Fruit fly (Drosophila melanogaster): ENCODE measurements around the gene Ptp36E.

Gene Ptp36E

DNA sequence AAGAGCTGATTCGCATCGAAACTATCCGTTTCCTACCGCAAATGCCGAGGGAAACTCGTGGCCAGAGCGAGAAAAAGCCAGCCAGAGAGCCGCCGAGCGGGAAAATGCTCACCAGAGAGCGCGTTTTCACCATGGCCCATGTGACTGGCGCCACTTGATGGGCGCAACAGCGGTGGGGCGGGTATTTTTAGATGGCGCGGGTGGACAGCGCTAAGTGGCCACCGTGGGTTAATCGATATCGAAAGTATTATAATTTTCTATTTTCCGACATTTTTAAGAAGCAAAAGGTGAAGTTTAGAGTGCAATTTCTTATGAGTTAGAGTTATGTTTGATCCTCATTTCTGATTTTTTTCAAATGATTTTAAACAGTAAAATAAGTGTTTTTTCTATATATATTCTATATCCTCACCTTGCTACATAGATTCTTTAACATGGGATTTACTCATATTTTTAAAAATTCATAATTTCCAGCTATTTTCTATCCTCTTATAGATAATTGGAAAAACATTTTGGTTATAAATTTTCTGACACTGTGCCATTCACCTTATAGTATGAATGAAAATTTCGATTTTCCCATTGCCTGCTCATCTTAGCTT is at the start of gene Ptp36E (continued):
- TF ChIP-seq Met (GFP tag; optimal IDR thresholded peaks at IDR 0.05) (peak; percentile 32), Ets96B (tag; optimal IDR thresholded peaks at IDR 0.05) (peak; percentile 72), CG11902 (GFP tag; optimal IDR thresholded peaks at IDR 0.05) (no peak), CG16779 (tag; optimal IDR thresholded peaks at IDR 0.05) (peak; percentile 26), CG10631 (GFP tag; optimal IDR thresholded peaks at IDR 0.05) (peak; percentile 60), CG31627 (GFP tag; optimal IDR thresholded peaks at IDR 0.05) (no peak), Sox102F (GFP tag; optimal IDR thresholded peaks at IDR 0.05) (no peak), CG8119 (GFP tag; IDR thresholded peaks at IDR 0.05) (peak; percentile 83)

DNA sequence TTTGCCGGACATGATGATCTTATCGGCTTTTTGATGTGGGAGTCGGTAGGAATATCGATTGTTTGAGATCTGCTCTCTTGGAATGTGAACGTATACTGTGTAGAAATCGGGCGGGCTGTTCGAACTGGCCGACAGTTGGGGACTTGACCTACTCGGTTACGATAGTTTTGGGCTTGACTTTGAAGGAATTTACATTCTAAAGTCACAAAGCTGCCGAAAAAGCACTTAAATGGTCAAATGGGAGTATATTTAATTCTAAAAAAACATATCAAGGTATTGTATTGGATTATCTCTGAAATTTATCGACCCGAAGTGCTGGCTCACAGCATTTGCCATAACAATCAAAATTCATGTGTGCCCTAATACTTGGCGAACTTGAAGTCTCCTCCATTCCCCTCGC is 24.3 kb upstream of the Ptp36E start, which contains the start of gene CG31802:
Gene CG31802 (minus strand): TSS at position 101 of the 400 bp plus-strand sequence.
- TF ChIP-seq CG15336 (GFP tag; IDR thresholded peaks at IDR 0.05) (no peak), Hr4 (GFP tag; optimal IDR thresholded peaks at IDR 0.05) (no peak), Sox14 (GFP tag; optimal IDR thresholded peaks at IDR 0.05) (no peak), CG3032 (tag; optimal IDR thresholded peaks at IDR 0.05) (no peak), CG6163 (GFP tag; IDR thresholded peaks at IDR 0.05) (no peak), Met (GFP tag; optimal IDR thresholded peaks at IDR 0.05) (no peak)

DNA sequence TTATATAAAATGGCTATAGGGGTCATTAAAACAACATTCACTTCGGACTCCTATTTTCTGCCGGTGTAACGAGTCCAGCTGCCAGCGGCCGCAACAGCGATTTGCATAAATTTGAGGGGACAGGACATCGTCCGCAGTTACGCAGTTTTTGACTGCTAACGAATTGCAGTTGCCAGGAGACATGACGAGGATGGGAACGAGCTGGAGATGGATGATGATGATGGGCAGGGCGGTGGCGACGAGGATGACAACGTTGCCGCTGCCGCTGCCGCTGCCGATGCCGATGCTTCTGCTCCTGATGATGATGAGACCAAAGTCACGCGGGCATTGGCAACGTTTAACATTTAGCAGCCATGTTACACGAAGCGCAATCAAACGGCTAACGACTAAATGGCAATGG is 18.0 kb upstream of the Ptp36E start:
- TF ChIP-seq CG11902 (GFP tag; optimal IDR thresholded peaks at IDR 0.05): no peak
- TF ChIP-seq CG34406 (GFP tag; optimal IDR thresholded peaks at IDR 0.05): no peak
- TF ChIP-seq svp (GFP tag): peak; percentile 0
- no peak for TF ChIP-seq Ets21C (GFP tag; optimal IDR thresholded peaks at IDR 0.05)

dm6 chr2L:18186695-18187094 is 1.9 kb upstream of the Ptp36E start:
- TF ChIP-seq Eip78C (GFP tag) (peak; percentile 25), CG15336 (GFP tag; IDR thresholded peaks at IDR 0.05) (no peak), Hr39 (GFP tag; optimal IDR thresholded peaks at IDR 0.05) (peak; percentile 2), CG8632 (GFP tag; optimal IDR thresholded peaks at IDR 0.05) (no peak), CG6163 (GFP tag; IDR thresholded peaks at IDR 0.05) (0 out of 3 replicates have a peak, but pooled peaks have one; percentile 28), CG6276 (GFP tag; optimal IDR thresholded peaks at IDR 0.05) (no peak), CG8119 (GFP tag; IDR thresholded peaks at IDR 0.05) (no peak), net (GFP tag; optimal IDR thresholded peaks at IDR 0.05) (no peak), acj6 (GFP tag; optimal IDR thresholded peaks at IDR 0.05) (no peak), CG10631 (GFP tag; optimal IDR thresholded peaks at IDR 0.05) (no peak)

DNA sequence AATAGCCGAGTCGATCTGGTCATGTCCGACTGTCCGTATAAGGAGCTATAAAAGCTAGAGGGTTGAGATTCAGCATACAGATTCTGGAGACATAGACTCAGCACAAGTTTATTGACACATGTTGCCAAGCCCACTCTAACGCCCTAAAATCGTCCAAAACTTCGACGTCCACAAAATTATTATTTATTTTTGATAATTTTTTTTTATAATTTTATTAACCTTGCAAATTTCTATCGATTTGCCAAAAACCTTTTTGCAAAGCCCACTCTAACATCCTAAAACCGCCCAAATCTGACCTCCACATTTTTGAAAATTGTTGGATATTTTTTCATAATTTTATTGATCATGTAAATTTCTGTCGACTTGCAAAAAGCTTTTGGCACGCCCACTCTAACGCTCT is 25.6 kb downstream of the Ptp36E start, which contains the start of gene JMJD4:
Gene JMJD4 (minus strand): TSS at position 101 of the 400 bp plus-strand sequence.
- TF ChIP-seq CG6276 (GFP tag; optimal IDR thresholded peaks at IDR 0.05) (no peak), CG3919 (GFP tag; optimal IDR thresholded peaks at IDR 0.05) (no peak), CG8119 (GFP tag; IDR thresholded peaks at IDR 0.05) (no peak), CG6808 (GFP tag; optimal IDR thresholded peaks at IDR 0.05) (no peak), CG7368 (GFP tag; optimal IDR thresholded peaks at IDR 0.05) (no peak), cyc (GFP tag; optimal IDR thresholded peaks at IDR 0.05) (no peak), Hr39 (GFP tag; optimal IDR thresholded peaks at IDR 0.05) (no peak), CG15336 (GFP tag; IDR thresholded peaks at IDR 0.05) (no peak), CG11294 (GFP tag; IDR thresholded peaks at IDR 0.05) (no peak), eg (GFP tag; IDR thresholded peaks at IDR 0.05) (no peak), CG8632 (GFP tag; optimal IDR thresholded peaks at IDR 0.05) (no peak), CG11902 (GFP tag; optimal IDR thresholded peaks at IDR 0.05) (no peak), CG10631 (GFP tag; optimal IDR thresholded peaks at IDR 0.05) (no peak), svp (GFP tag) (no peak), net (GFP tag; optimal IDR thresholded peaks at IDR 0.05) (no peak), Ets96B (tag; optimal IDR thresholded peaks at IDR 0.05) (no peak)

DNA sequence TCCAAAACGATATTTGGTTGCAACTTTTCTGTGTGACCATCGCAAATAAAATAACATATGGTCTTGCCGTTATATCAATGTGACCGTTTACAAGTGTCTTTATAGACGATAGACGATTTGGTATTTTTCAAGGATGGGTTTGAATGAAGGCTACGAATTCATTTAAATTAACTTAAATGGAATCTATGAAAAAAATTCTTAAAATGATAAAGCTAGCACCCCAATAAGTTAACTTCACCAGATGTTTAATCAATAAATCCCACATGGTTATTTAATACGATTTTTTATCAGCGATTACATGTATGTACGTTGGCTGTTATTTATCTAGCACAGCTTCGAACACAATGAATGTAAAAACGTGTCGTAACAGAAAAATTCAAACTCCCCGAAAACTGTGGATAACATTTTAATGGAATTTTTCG is 26.2 kb downstream of the Ptp36E start:
- TF ChIP-seq Sox102F (GFP tag; optimal IDR thresholded peaks at IDR 0.05) (no peak), pdm3 (GFP tag; optimal IDR thresholded peaks at IDR 0.05) (no peak), fkh (GFP tag; optimal IDR thresholded peaks at IDR 0.05) (peak; percentile 20)
